Worm (Caenorhabditis elegans) whole organism, young adult: ENCODE data around the gene sdz-26.

ENCODE experiments used
- B0019.2 ChIP-seq: fragments of 200-800 bp; sonication (Bioruptor generic); conservative IDR thresholded peaks from 2 replicates; pipeline ENCODE4 v1.3.6; 2022; ENCODE audit warnings: missing genetic modification reagents, missing genetic modification characterization, missing compliant biosample characterization
- F10E7.11 ChIP-seq: sonication (generic microtip); optimal IDR thresholded peaks from 2 replicates; lab custom pipeline; 2017; ENCODE audit warnings: mild to moderate bottlenecking, missing genetic modification characterization, moderate library complexity, missing compliant biosample characterization
- F23B12.7 ChIP-seq: sonication (generic microtip); optimal IDR thresholded peaks from 2 replicates; lab custom pipeline; 2017; ENCODE audit warnings: missing genetic modification characterization, mild to moderate bottlenecking, missing compliant biosample characterization, antibody characterized with exemption, moderate library complexity; ENCODE audit not compliant: insufficient read depth
- F39B2.1 ChIP-seq: fragments of 200-800 bp; sonication (Bioruptor generic); IDR thresholded peaks from 2 replicates; pipeline ENCODE4 v1.3.6; 2022; ENCODE audit warnings: missing genetic modification reagents, missing genetic modification characterization, missing compliant biosample characterization
- F49E8.2 ChIP-seq: sonication (generic microtip); optimal IDR thresholded peaks from 3 replicates; lab custom pipeline; 2017; ENCODE audit warnings: missing genetic modification characterization, mild to moderate bottlenecking, missing compliant biosample characterization, antibody characterized with exemption, moderate library complexity; ENCODE audit not compliant: insufficient read depth
- F52B5.7 ChIP-seq: sonication (generic microtip); optimal IDR thresholded peaks from 2 replicates; lab custom pipeline; 2016; ENCODE audit warnings: mild to moderate bottlenecking, missing genetic modification characterization, missing compliant biosample characterization
- T26A5.8 ChIP-seq: sonication (generic microtip); optimal IDR thresholded peaks from 2 replicates; lab custom pipeline; 2016; ENCODE audit warnings: missing genetic modification characterization, missing compliant biosample characterization
- Y53G8AR.9 ChIP-seq: fragments of 200-800 bp; sonication (Bioruptor generic); conservative IDR thresholded peaks from 2 replicates; pipeline ENCODE4 v1.3.6; 2022; ENCODE audit warnings: missing genetic modification reagents, missing genetic modification characterization, missing compliant biosample characterization
- Y95B8A.8 ChIP-seq: fragments of 200-800 bp; sonication (Bioruptor generic); IDR thresholded peaks from 2 replicates; pipeline ENCODE4 v1.3.6; 2022; ENCODE audit warnings: missing genetic modification reagents, missing genetic modification characterization, missing compliant biosample characterization
- ZK185.1 ChIP-seq: sonication (generic microtip); optimal IDR thresholded peaks from 2 replicates; lab custom pipeline; 2016; ENCODE audit warnings: mild to moderate bottlenecking, missing genetic modification characterization, missing compliant biosample characterization; ENCODE audit not compliant: poor library complexity, severe bottlenecking
- akir-1 ChIP-seq: fragments of 200-800 bp; sonication (Bioruptor generic); optimal IDR thresholded peaks from 2 replicates; lab custom pipeline; 2018; ENCODE audit warnings: mild to moderate bottlenecking, missing genetic modification characterization, moderate library complexity, missing compliant biosample characterization
- aptf-2 ChIP-seq: fragments of 200-800 bp; sonication (Bioruptor generic); conservative IDR thresholded peaks from 2 replicates; pipeline ENCODE4 v1.3.6; 2022; ENCODE audit warnings: missing genetic modification reagents, missing genetic modification characterization, missing compliant biosample characterization
- atf-7 ChIP-seq: sonication (generic microtip); optimal IDR thresholded peaks from 2 replicates; lab custom pipeline; 2017; ENCODE audit warnings: mild to moderate bottlenecking, missing genetic modification characterization, missing compliant biosample characterization
- athp-1 ChIP-seq: sonication (generic microtip); optimal IDR thresholded peaks from 2 replicates; lab custom pipeline; 2017; ENCODE audit warnings: mild to moderate bottlenecking, missing genetic modification characterization, missing compliant biosample characterization
- attf-3 ChIP-seq: fragments of 200-800 bp; sonication (Bioruptor generic); conservative IDR thresholded peaks from 2 replicates; pipeline ENCODE4 v1.3.6; 2022; ENCODE audit warnings: missing genetic modification reagents, missing genetic modification characterization, missing compliant biosample characterization
- bed-2 ChIP-seq: fragments of 200-800 bp; sonication (Bioruptor generic); IDR thresholded peaks from 2 replicates; pipeline ENCODE4 v1.3.6; 2022; ENCODE audit warnings: missing genetic modification reagents, missing genetic modification characterization, missing compliant biosample characterization
- ceh-100 ChIP-seq: fragments of 200-800 bp; sonication (Bioruptor generic); IDR thresholded peaks from 2 replicates; pipeline ENCODE4 v1.3.6; 2022; ENCODE audit warnings: missing genetic modification reagents, missing genetic modification characterization, missing compliant biosample characterization
- ceh-27 ChIP-seq: fragments of 200-800 bp; sonication (Bioruptor generic); optimal IDR thresholded peaks from 2 replicates; lab custom pipeline; 2018; ENCODE audit warnings: mild to moderate bottlenecking, missing genetic modification characterization, moderate library complexity, missing compliant biosample characterization
- hsf-1 ChIP-seq: fragments of 200-800 bp; sonication (Bioruptor generic); IDR thresholded peaks from 2 replicates; pipeline ENCODE4 v1.3.6; 2022; ENCODE audit warnings: missing genetic modification reagents, missing genetic modification characterization, missing compliant biosample characterization
- lin-26 ChIP-seq: fragments of 200-800 bp; sonication (Bioruptor generic); IDR thresholded peaks from 2 replicates; pipeline ENCODE4 v1.3.6; 2022; ENCODE audit warnings: missing genetic modification reagents, missing genetic modification characterization, missing compliant biosample characterization
- lsl-1 ChIP-seq: fragments of 200-800 bp; sonication (Bioruptor generic); optimal IDR thresholded peaks from 2 replicates; lab custom pipeline; 2018; ENCODE audit warnings: mild to moderate bottlenecking, missing genetic modification characterization, moderate library complexity, missing compliant biosample characterization
- madf-8 ChIP-seq: fragments of 200-800 bp; sonication (Bioruptor generic); conservative IDR thresholded peaks from 2 replicates; pipeline ENCODE4 v1.3.6; 2022; ENCODE audit warnings: missing genetic modification reagents, missing genetic modification characterization, missing compliant biosample characterization
- nfya-2 ChIP-seq: fragments of 200-800 bp; sonication (Bioruptor generic); IDR thresholded peaks from 2 replicates; pipeline ENCODE4 v1.3.6; 2022; ENCODE audit warnings: missing genetic modification reagents, missing genetic modification characterization, missing compliant biosample characterization
- nfyb-1 ChIP-seq: fragments of 200-800 bp; sonication (Bioruptor generic); IDR thresholded peaks from 2 replicates; pipeline ENCODE4 v1.3.6; 2022; ENCODE audit warnings: missing genetic modification reagents, missing genetic modification characterization, missing compliant biosample characterization
- nhr-120 ChIP-seq: fragments of 200-800 bp; sonication (Bioruptor generic); IDR thresholded peaks from 2 replicates; pipeline ENCODE4 v1.3.6; 2022; ENCODE audit warnings: missing genetic modification characterization, missing compliant biosample characterization
- nhr-80 ChIP-seq: sonication (generic microtip); optimal IDR thresholded peaks from 2 replicates; lab custom pipeline; 2016; ENCODE audit warnings: missing genetic modification characterization, missing compliant biosample characterization
- nhr-90 ChIP-seq: sonication (generic microtip); optimal IDR thresholded peaks from 2 replicates; lab custom pipeline; 2016; ENCODE audit warnings: missing genotype, mild to moderate bottlenecking, missing genetic modification characterization, missing compliant biosample characterization
- pbrm-1 ChIP-seq: fragments of 200-800 bp; sonication (Bioruptor generic); IDR thresholded peaks from 2 replicates; pipeline ENCODE4 v1.3.6; 2022; ENCODE audit warnings: missing genetic modification reagents, missing genetic modification characterization, missing compliant biosample characterization
- rcor-1 ChIP-seq: fragments of 200-800 bp; sonication (Bioruptor generic); IDR thresholded peaks from 2 replicates; pipeline ENCODE4 v1.3.6; 2022; ENCODE audit warnings: missing genetic modification reagents, missing genetic modification characterization, missing compliant biosample characterization
- snpc-1.1 ChIP-seq: sonication (generic microtip); optimal IDR thresholded peaks from 2 replicates; lab custom pipeline; 2017; ENCODE audit warnings: missing genetic modification characterization, mild to moderate bottlenecking, missing compliant biosample characterization, antibody characterized with exemption, moderate library complexity, missing genotype, missing genetic modification reagents; ENCODE audit not compliant: insufficient read depth
- somi-1 ChIP-seq: fragments of 200-800 bp; sonication (Bioruptor generic); optimal IDR thresholded peaks from 2 replicates; lab custom pipeline; 2018; ENCODE audit warnings: mild to moderate bottlenecking, missing genetic modification characterization, missing compliant biosample characterization
- tbx-9 ChIP-seq: sonication (generic microtip); optimal IDR thresholded peaks from 2 replicates; lab custom pipeline; 2016; ENCODE audit warnings: borderline replicate concordance, missing genetic modification characterization, inconsistent platforms, missing compliant biosample characterization
- tlf-1 ChIP-seq: fragments of 200-800 bp; sonication (Bioruptor generic); optimal IDR thresholded peaks from 2 replicates; lab custom pipeline; 2018; ENCODE audit warnings: mild to moderate bottlenecking, missing genetic modification characterization, missing compliant biosample characterization
- zim-3 ChIP-seq: sonication (generic microtip); optimal IDR thresholded peaks from 2 replicates; lab custom pipeline; 2017; ENCODE audit warnings: mild to moderate bottlenecking, missing genetic modification characterization, moderate library complexity, missing compliant biosample characterization
- ztf-25 ChIP-seq: fragments of 200-800 bp; sonication (Bioruptor generic); IDR thresholded peaks from 2 replicates; pipeline ENCODE4 v1.3.6; 2022; ENCODE audit warnings: missing genetic modification reagents, missing genetic modification characterization, missing compliant biosample characterization

sdz-26 gene

ce11 chrII:14415427-14415826 lies 33.9 kb downstream of the sdz-26 start:
- TF ChIP-seq zim-3 (tag; lab: Kevin White, UChicago) = no peak
- TF ChIP-seq nhr-80 (tag; lab: Kevin White, UChicago) = peak; percentile 69

ce11 chrII:14416988-14417387 lies 35.4 kb downstream of the sdz-26 start:
- TF ChIP-seq tbx-9 (tag; lab: Kevin White, UChicago) = no peak
- TF ChIP-seq ceh-27 = no peak
- no peak for TF ChIP-seq lin-26
- no peak for TF ChIP-seq zim-3 (tag; lab: Kevin White, UChicago)
- TF ChIP-seq somi-1 (GFP tag; lab: Kevin White, UChicago) = no peak
- TF ChIP-seq hsf-1 (GFP tag; lab: Robert Waterston, UW) = no peak
- no peak for TF ChIP-seq Y95B8A.8
- no peak for TF ChIP-seq nfyb-1 (GFP tag; lab: Robert Waterston, UW)
- TF ChIP-seq ztf-25 (GFP tag; lab: Robert Waterston, UW) = no peak
- TF ChIP-seq tlf-1 (GFP tag; lab: Kevin White, UChicago) = no peak
- TF ChIP-seq F52B5.7 = no peak
- TF ChIP-seq athp-1 (tag; lab: Kevin White, UChicago) = no peak
- no peak for TF ChIP-seq F39B2.1 (GFP tag; lab: Robert Waterston, UW)
- no peak for TF ChIP-seq aptf-2 (GFP tag; lab: Robert Waterston, UW)

- TF ChIP-seq F49E8.2 (tag; lab: Kevin White, UChicago) (no peak), athp-1 (tag; lab: Kevin White, UChicago) (no peak)
- TF ChIP-seq, all 124 proteins: peak for 0
Measured at ce11 chrII:14424791-14425190, 43.2 kb downstream of the sdz-26 start, which contains the start of gene plx-2. Gene plx-2 (minus strand): TSS chrII:14424891.

- no peak for TF ChIP-seq bed-2 (GFP tag; lab: Robert Waterston, UW)
- TF ChIP-seq F23B12.7 (tag; lab: Kevin White, UChicago) = no peak
- no peak for TF ChIP-seq ceh-100 (GFP tag; lab: Robert Waterston, UW)
- TF ChIP-seq B0019.2 (GFP tag; lab: Robert Waterston, UW) = no peak
- TF ChIP-seq rcor-1 = no peak
- TF ChIP-seq ZK185.1 (tag; lab: Kevin White, UChicago) = no peak
- no peak for TF ChIP-seq lsl-1 (GFP tag; lab: Kevin White, UChicago)
- no peak for TF ChIP-seq attf-3 (GFP tag; lab: Robert Waterston, UW)
- TF ChIP-seq F10E7.11 (tag; lab: Kevin White, UChicago) = no peak
Measured at ce11 chrII:14427714-14428113, 46.2 kb downstream of the sdz-26 start.

- no peak for TF ChIP-seq T26A5.8 (tag; lab: Kevin White, UChicago)
- no peak for TF ChIP-seq atf-7 (tag; lab: Kevin White, UChicago)
- TF ChIP-seq akir-1 = no peak
- TF ChIP-seq pbrm-1 = no peak
- no peak for TF ChIP-seq madf-8
- no peak for TF ChIP-seq Y53G8AR.9 (GFP tag; lab: Robert Waterston, UW)
- TF ChIP-seq nhr-120 (GFP tag; lab: Robert Waterston, UW) = no peak
- TF ChIP-seq nfya-2 (GFP tag; lab: Robert Waterston, UW) = no peak
- no peak for TF ChIP-seq nhr-90 (tag; lab: Kevin White, UChicago)
- no peak for TF ChIP-seq snpc-1.1
- no peak for TF ChIP-seq tlf-1 (GFP tag; lab: Kevin White, UChicago)
- no peak for TF ChIP-seq F10E7.11 (tag; lab: Kevin White, UChicago)
Measured at ce11 chrII:14428834-14429233, 47.3 kb downstream of the sdz-26 start.
